Worm (Caenorhabditis elegans) whole organism, midembryonic: ENCODE data around the gene C02B10.3.
A peak's percentile ranks its signal among the peaks of the same experiment; 100 is the strongest.
"Not testable (repeated sequence)": the region's sequence is repeated elsewhere in the genome, so short reads cannot be mapped to it uniquely, and the experiment has no call there.

Experiments
- T22C8.4 ChIP-seq: fragments of 200-800 bp; sonication (Bioruptor generic); IDR thresholded peaks from 2 replicates; pipeline ENCODE4 v1.3.6; 2022; ENCODE audit warnings: missing genetic modification characterization, missing compliant biosample characterization
- cog-1 ChIP-seq: sonication (generic microtip); optimal IDR thresholded peaks from 2 replicates; lab custom pipeline; 2016; ENCODE audit warnings: missing genetic modification characterization, missing compliant biosample characterization
- flt-1 ChIP-seq: fragments of 200-800 bp; sonication (Bioruptor generic); IDR thresholded peaks from 2 replicates; pipeline ENCODE4 v1.3.6; 2022; ENCODE audit warnings: missing genetic modification characterization, missing compliant biosample characterization
- klf-2 ChIP-seq: fragments of 200-800 bp; sonication (Bioruptor generic); conservative IDR thresholded peaks from 2 replicates; pipeline ENCODE4 v1.3.6; 2022; ENCODE audit warnings: missing genetic modification reagents, missing genetic modification characterization, missing compliant biosample characterization
- med-1 ChIP-seq: sonication (generic microtip); optimal IDR thresholded peaks from 2 replicates; lab custom pipeline; 2017; ENCODE audit warnings: missing genetic modification characterization, mild to moderate bottlenecking, missing compliant biosample characterization, antibody characterized with exemption, missing genetic modification reagents; ENCODE audit not compliant: insufficient read depth
- ref-1 ChIP-seq: fragments of 200-800 bp; sonication (Bioruptor generic); conservative IDR thresholded peaks from 2 replicates; pipeline ENCODE4 v1.3.6; 2022; ENCODE audit warnings: missing genetic modification reagents, missing genetic modification characterization, missing compliant biosample characterization
- tab-1 ChIP-seq: fragments of 200-800 bp; sonication (Bioruptor generic); IDR thresholded peaks from 2 replicates; pipeline ENCODE4 v1.3.6; 2022; ENCODE audit warnings: missing genetic modification characterization, missing compliant biosample characterization
- ztf-23 ChIP-seq: fragments of 200-800 bp; sonication (Bioruptor generic); IDR thresholded peaks from 2 replicates; pipeline ENCODE4 v1.3.6; 2022; ENCODE audit warnings: missing genetic modification reagents, missing genetic modification characterization, missing compliant biosample characterization
- ztf-29 ChIP-seq: fragments of 200-800 bp; sonication (Bioruptor generic); IDR thresholded peaks from 2 replicates; pipeline ENCODE4 v1.3.6; 2022; ENCODE audit warnings: missing genetic modification reagents, missing genetic modification characterization, missing compliant biosample characterization

The C02B10.3 gene

DNA sequence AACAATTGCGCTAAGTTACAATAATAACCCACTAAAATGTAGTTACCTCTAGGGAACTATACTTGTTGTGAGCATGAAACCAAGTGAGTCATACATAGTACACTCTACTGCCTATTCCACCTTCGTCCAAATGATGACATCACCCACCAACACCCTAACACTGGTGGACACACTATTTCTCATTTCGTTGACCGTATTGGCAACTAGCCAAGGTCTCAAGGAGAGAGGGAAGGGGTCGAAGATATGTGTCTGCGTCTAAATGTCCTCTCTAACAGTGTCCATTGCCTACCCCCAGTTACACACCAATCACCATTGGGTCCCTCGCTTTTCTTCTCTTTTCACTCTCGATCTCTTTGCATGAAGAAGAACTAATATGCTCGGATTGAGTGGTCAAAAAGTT, 25.2 kb downstream of the C02B10.3 start:
- TF ChIP-seq tab-1 (0 out of 2 replicates have a peak, but pooled peaks have one; percentile 22), flt-1 (GFP tag; lab: Robert Waterston, UW) (no peak)

DNA sequence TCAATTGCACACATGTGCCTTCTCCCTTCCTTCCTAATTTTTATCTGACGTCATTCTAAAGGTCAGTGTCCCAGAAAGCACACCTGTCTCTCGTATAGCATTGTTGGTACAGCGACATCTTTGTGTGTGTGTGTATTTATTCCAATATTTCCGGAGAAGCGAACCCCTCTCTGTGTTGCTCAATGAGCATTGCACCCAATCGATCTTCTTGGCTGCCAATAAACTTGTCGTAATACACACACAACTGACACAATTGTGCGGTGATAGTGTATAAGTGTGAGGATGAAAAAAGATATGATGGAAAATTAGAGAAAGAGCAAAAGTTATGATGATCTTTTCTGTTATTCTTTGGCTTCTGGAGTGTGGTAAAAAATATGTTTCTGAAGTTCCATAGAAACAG, 26.5 kb downstream of the C02B10.3 start:
- TF ChIP-seq ztf-23 (GFP tag; lab: Robert Waterston, UW) = no peak
- no peak for TF ChIP-seq med-1 (GFP tag; lab: Kevin White, UChicago)
- no peak for TF ChIP-seq klf-2 (GFP tag; lab: Robert Waterston, UW)
- TF ChIP-seq cog-1 (tag; lab: Kevin White, UChicago) = no peak
- TF ChIP-seq flt-1 (GFP tag; lab: Robert Waterston, UW) = no peak
- no peak for TF ChIP-seq T22C8.4 (GFP tag; lab: Robert Waterston, UW)
- TF ChIP-seq ref-1 (GFP tag; lab: Robert Waterston, UW) = no peak
- TF ChIP-seq tab-1 = no peak
- TF ChIP-seq ztf-29 = no peak

DNA sequence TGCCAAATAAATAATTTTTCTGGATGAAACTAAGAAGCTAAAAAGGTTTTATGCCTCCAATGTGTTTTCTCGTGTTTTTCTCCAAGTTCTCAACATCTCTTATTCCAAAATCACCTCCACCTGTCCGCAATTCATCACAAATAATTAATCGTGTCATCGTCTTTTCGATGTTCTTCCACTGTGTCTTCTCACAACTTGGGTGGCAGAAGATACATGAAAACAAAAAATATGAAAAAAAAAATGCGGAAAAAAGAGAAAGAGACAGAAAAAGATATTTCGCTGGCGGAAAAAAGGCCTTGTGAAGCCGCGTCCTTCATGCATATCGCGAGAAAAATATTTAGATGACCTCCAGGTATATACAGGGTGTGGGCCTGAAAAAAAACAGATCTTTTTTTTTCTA, 29.2 kb downstream of the C02B10.3 start:
- TF ChIP-seq T22C8.4 (GFP tag; lab: Robert Waterston, UW) (no peak), flt-1 (GFP tag; lab: Robert Waterston, UW) (no peak), ztf-29 (no peak), klf-2 (GFP tag; lab: Robert Waterston, UW) (no peak), ztf-23 (GFP tag; lab: Robert Waterston, UW) (no peak), tab-1 (no peak), ref-1 (GFP tag; lab: Robert Waterston, UW) (no peak), cog-1 (tag; lab: Kevin White, UChicago) (no peak), med-1 (GFP tag; lab: Kevin White, UChicago) (no peak)

DNA sequence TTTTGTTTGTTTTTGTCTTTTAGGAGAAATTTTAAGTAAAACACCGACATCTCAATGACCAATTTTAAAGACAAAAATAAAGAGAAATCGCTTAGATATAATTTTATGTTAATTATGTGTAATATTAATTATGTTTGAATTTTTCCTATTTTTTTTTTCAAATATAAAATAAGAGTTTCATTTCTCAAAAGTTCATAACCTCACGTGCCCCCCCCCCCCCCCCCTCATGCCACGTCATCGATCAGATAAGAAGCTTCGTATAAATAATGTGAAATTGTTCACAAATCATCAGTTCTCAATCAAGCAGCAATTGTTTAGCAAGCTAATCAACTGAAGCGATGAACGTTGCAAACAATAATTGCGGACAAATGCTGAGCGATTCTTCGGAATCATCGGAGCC, 32.5 kb downstream of the C02B10.3 start, which contains the start of gene C02B10.6:
TSS of gene C02B10.6 (plus strand) at position 301 of the 400 bp plus-strand sequence.
- TF ChIP-seq ztf-23 (GFP tag; lab: Robert Waterston, UW); ref-1 (GFP tag; lab: Robert Waterston, UW); tab-1: not testable (repeated sequence)

DNA sequence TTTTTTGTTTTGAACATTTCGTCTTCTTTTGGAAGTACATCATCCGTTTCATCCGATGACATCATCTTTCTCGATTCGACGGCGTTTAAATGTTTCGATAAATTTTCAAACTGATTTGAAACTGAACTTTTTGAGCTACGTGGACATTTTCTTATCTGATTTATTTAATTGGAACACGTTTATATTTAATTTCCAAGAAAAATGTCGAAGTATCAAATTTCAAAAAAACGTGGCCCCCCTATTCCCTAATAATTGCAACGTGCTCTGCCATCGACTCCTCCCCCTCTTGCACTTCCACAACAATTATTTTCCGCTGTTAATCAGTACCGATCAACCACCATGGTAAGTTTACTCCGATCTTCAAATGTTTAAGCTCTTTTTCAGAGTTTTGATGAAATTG, 34.5 kb downstream of the C02B10.3 start, which contains the start of the genes R13H9.6 and rmd-6:
TSS of gene R13H9.6 (minus strand) at position 101 of the 400 bp plus-strand sequence.
TSS of gene rmd-6 (plus strand) at position 305 of the 400 bp plus-strand sequence.
- not testable (repeated sequence) for TF ChIP-seq cog-1 (tag; lab: Kevin White, UChicago); ref-1 (GFP tag; lab: Robert Waterston, UW); tab-1

DNA sequence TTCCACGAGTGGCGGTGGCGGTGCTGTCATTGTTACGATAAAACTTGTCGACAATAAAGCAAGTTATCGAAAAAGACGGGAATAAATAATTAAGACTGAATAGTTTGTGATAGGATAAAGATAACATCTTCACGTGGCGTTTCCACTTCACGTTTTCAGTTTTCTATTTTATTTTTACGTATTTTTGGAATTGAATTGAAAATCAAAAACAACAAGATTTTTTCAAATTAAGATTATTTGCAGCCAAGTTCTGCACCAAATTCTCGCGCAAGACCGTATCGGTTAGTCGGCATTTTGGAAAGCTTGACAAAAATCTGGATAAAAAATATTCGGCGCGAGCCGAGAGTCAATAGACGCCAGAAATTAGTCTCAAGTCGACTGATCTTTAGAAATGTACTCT, 36.2 kb downstream of the C02B10.3 start, which contains the start of gene ttbk-2.2:
TSS of gene ttbk-2.2 (minus strand) at position 101 of the 400 bp plus-strand sequence.
- TF ChIP-seq ztf-29; med-1 (GFP tag; lab: Kevin White, UChicago); tab-1: not testable (repeated sequence)

DNA sequence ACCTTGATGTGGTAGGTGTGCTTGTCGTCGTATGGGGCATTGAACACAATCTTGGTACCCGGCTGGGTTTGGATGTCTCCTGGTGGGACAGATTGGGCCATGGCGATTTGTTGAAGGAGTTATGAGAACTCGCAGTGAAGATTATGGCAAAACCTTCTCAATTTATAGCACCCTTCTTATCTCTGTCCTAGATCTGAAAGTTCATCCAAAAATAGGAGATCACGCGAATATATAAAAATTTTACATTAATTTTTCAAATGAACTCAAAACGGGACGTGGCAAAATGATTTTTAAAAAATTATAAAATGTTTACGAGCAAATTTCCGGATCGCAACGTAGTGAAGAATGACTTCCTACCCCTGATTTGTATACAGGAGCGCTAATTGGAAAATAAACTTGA, 38.1 kb downstream of the C02B10.3 start, which contains the start of gene msp-53:
TSS of gene msp-53 (minus strand) at position 101 of the 400 bp plus-strand sequence.
- TF ChIP-seq tab-1; ztf-23 (GFP tag; lab: Robert Waterston, UW); ref-1 (GFP tag; lab: Robert Waterston, UW): not testable (repeated sequence)

DNA sequence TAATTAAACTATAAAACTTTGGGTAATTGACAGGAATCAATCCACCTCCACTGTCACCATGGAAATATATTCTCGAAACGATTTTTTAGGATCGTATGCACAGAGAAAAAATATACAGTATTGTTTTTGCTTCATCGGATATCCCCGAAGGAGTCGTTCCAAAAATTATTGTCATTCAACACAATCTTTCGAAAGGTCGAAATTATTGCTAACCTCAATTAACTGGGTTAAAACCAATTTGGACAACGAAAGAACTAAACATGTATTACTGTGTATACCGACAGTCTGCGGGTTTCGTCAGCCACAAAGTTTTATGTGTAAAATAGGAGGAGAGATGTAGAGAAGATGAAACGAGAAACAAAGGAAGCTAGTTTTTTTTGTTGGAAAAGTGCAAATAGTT, 39.8 kb downstream of the C02B10.3 start:
- no peak for TF ChIP-seq ref-1 (GFP tag; lab: Robert Waterston, UW)
- no peak for TF ChIP-seq tab-1
- no peak for TF ChIP-seq med-1 (GFP tag; lab: Kevin White, UChicago)
- no peak for TF ChIP-seq klf-2 (GFP tag; lab: Robert Waterston, UW)
- TF ChIP-seq cog-1 (tag; lab: Kevin White, UChicago) = no peak
- no peak for TF ChIP-seq flt-1 (GFP tag; lab: Robert Waterston, UW)
- TF ChIP-seq ztf-29 = no peak
- TF ChIP-seq ztf-23 (GFP tag; lab: Robert Waterston, UW) = no peak
- no peak for TF ChIP-seq T22C8.4 (GFP tag; lab: Robert Waterston, UW)

DNA sequence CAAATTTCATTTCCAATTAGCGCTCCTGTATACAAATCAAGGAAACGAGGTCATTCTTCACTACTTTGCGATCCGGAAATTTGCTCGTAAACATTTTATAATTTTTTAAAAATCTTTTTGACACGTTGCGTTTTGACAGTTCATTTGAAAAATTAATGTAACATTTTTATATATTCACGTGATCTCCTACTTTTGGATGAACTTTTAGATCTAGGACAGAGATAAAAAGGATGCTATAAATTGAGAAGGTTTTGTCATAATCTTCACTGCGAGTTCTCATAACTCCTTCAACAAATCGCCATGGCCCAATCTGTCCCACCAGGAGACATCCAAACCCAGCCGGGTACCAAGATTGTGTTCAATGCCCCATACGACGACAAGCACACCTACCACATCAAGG, 40.8 kb downstream of the C02B10.3 start, which contains the start of gene msp-57:
TSS of gene msp-57 (plus strand) at position 301 of the 400 bp plus-strand sequence.
- not testable (repeated sequence) for TF ChIP-seq klf-2 (GFP tag; lab: Robert Waterston, UW); T22C8.4 (GFP tag; lab: Robert Waterston, UW); tab-1

DNA sequence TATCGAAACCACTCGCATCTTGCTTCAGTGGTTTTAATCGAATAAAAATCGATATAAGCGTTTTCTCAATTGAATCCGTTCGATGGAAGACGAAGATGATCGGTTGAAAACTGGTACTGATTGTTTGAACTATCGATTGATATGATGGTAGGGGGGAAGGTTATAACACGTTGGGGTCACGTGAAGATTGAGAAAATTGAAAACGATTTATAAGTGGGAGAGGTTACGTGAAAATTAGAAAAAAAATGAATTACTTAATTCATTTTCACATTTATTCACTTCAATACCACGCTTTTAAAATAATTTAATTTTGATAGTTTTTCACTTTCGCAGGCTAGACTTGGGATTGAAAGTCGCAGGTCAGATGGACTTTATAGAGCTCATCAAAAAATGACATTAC, 42.1 kb downstream of the C02B10.3 start, which contains the start of gene C09B9.7:
TSS of gene C09B9.7 (minus strand) at position 101 of the 400 bp plus-strand sequence.
- TF ChIP-seq T22C8.4 (GFP tag; lab: Robert Waterston, UW) (no peak), cog-1 (tag; lab: Kevin White, UChicago) (no peak), flt-1 (GFP tag; lab: Robert Waterston, UW) (no peak), med-1 (GFP tag; lab: Kevin White, UChicago) (no peak), ztf-29 (no peak), ref-1 (GFP tag; lab: Robert Waterston, UW) (no peak), tab-1 (no peak), klf-2 (GFP tag; lab: Robert Waterston, UW) (no peak), ztf-23 (GFP tag; lab: Robert Waterston, UW) (no peak)
